Worm (Caenorhabditis elegans) whole organism, young adult: ENCODE measurements around the gene chch-3.

Experiments
- B0336.3 ChIP-seq: fragments of 200-800 bp; sonication (Bioruptor generic); IDR thresholded peaks from 2 replicates; pipeline ENCODE4 v1.3.6; 2022; ENCODE audit warnings: missing genetic modification characterization, missing compliant biosample characterization
- C17E4.6 ChIP-seq: fragments of 200-800 bp; sonication (Bioruptor generic); IDR thresholded peaks from 2 replicates; pipeline ENCODE4 v1.3.6; 2022; ENCODE audit warnings: missing genetic modification reagents, missing genetic modification characterization, missing compliant biosample characterization
- F10E7.11 ChIP-seq: sonication (generic microtip); optimal IDR thresholded peaks from 2 replicates; lab custom pipeline; 2017; ENCODE audit warnings: mild to moderate bottlenecking, missing genetic modification characterization, moderate library complexity, missing compliant biosample characterization
- F37B4.10 ChIP-seq: fragments of 200-800 bp; sonication (Bioruptor generic); IDR thresholded peaks from 2 replicates; pipeline ENCODE4 v1.3.6; 2022; ENCODE audit warnings: missing genetic modification characterization, missing compliant biosample characterization
- F39B2.1 ChIP-seq: fragments of 200-800 bp; sonication (Bioruptor generic); IDR thresholded peaks from 2 replicates; pipeline ENCODE4 v1.3.6; 2022; ENCODE audit warnings: missing genetic modification reagents, missing genetic modification characterization, missing compliant biosample characterization
- F52B5.7 ChIP-seq: sonication (generic microtip); optimal IDR thresholded peaks from 2 replicates; lab custom pipeline; 2016; ENCODE audit warnings: mild to moderate bottlenecking, missing genetic modification characterization, missing compliant biosample characterization
- F57C9.4 ChIP-seq: sonication (generic microtip); optimal IDR thresholded peaks from 2 replicates; lab custom pipeline; 2017; ENCODE audit warnings: mild to moderate bottlenecking, missing genetic modification characterization, missing compliant biosample characterization
- K12H6.12 ChIP-seq: fragments of 200-800 bp; sonication (Bioruptor generic); optimal IDR thresholded peaks from 2 replicates; lab custom pipeline; 2018; ENCODE audit warnings: mild to moderate bottlenecking, missing genetic modification characterization, missing compliant biosample characterization
- T26A5.8 ChIP-seq: sonication (generic microtip); optimal IDR thresholded peaks from 2 replicates; lab custom pipeline; 2016; ENCODE audit warnings: missing genetic modification characterization, missing compliant biosample characterization
- Y56A3A.18 ChIP-seq: fragments of 200-800 bp; sonication (Bioruptor generic); IDR thresholded peaks from 2 replicates; pipeline ENCODE4 v1.3.6; 2022; ENCODE audit warnings: missing genetic modification reagents, missing genetic modification characterization, missing compliant biosample characterization
- Y95B8A.8 ChIP-seq: fragments of 200-800 bp; sonication (Bioruptor generic); IDR thresholded peaks from 2 replicates; pipeline ENCODE4 v1.3.6; 2022; ENCODE audit warnings: missing genetic modification reagents, missing genetic modification characterization, missing compliant biosample characterization
- ZK185.1 ChIP-seq: sonication (generic microtip); optimal IDR thresholded peaks from 2 replicates; lab custom pipeline; 2016; ENCODE audit warnings: mild to moderate bottlenecking, missing genetic modification characterization, missing compliant biosample characterization; ENCODE audit not compliant: poor library complexity, severe bottlenecking
- ama-1 ChIP-seq, 3 experiments: fragments of 150-350 bp in 1 of 3; sonication (generic microtip) in 2 of 3; optimal IDR thresholded peaks; 2 replicates each; lab custom pipeline; 2014 to 2018; ENCODE audit warnings: missing biosample characterization in 2 of 3, missing genetic modification characterization in 2 of 3, missing genetic modification reagents in 2 of 3
- aptf-2 ChIP-seq: fragments of 200-800 bp; sonication (Bioruptor generic); conservative IDR thresholded peaks from 2 replicates; pipeline ENCODE4 v1.3.6; 2022; ENCODE audit warnings: missing genetic modification reagents, missing genetic modification characterization, missing compliant biosample characterization
- attf-5 ChIP-seq: fragments of 200-800 bp; sonication (Bioruptor generic); optimal IDR thresholded peaks from 2 replicates; lab custom pipeline; 2018; ENCODE audit warnings: mild to moderate bottlenecking, missing genetic modification characterization, missing compliant biosample characterization
- attf-6 ChIP-seq: fragments of 200-800 bp; sonication (Bioruptor generic); IDR thresholded peaks from 2 replicates; pipeline ENCODE4 v1.3.6; 2022; ENCODE audit warnings: missing genetic modification reagents, missing genetic modification characterization, missing compliant biosample characterization
- bed-1 ChIP-seq: fragments of 200-800 bp; sonication (Bioruptor generic); IDR thresholded peaks from 2 replicates; pipeline ENCODE4 v1.3.6; 2022; ENCODE audit warnings: missing genetic modification reagents, missing genetic modification characterization, missing compliant biosample characterization
- cebp-1 ChIP-seq, 2 experiments: fragments of 200-800 bp in 1 of 2; sonication (Bioruptor generic) in 1 of 2; sonication (generic microtip) in 1 of 2; IDR thresholded peaks in 1 of 2; optimal IDR thresholded peaks in 1 of 2; 2 replicates each; pipeline versions ENCODE4 v1.3.6 to Lab custom; 2017 to 2022; ENCODE audit warnings: missing compliant biosample characterization in 2 of 2, missing genetic modification characterization in 2 of 2, mild to moderate bottlenecking in 1 of 2, missing genetic modification reagents in 1 of 2, moderate library complexity in 1 of 2
- ceh-27 ChIP-seq: fragments of 200-800 bp; sonication (Bioruptor generic); optimal IDR thresholded peaks from 2 replicates; lab custom pipeline; 2018; ENCODE audit warnings: mild to moderate bottlenecking, missing genetic modification characterization, moderate library complexity, missing compliant biosample characterization
- dpff-1 ChIP-seq: sonication (generic microtip); optimal IDR thresholded peaks from 2 replicates; lab custom pipeline; 2017; ENCODE audit warnings: mild to moderate bottlenecking, missing genetic modification characterization, missing compliant biosample characterization
- ekl-4 ChIP-seq: fragments of 200-800 bp; sonication (Bioruptor generic); IDR thresholded peaks from 2 replicates; pipeline ENCODE4 v1.3.6; 2022; ENCODE audit warnings: missing genetic modification reagents, missing genetic modification characterization, missing compliant biosample characterization
- him-1 ChIP-seq: sonication (generic microtip); optimal IDR thresholded peaks from 2 replicates; lab custom pipeline; 2016; ENCODE audit warnings: missing genotype, missing genetic modification reagents, missing genetic modification characterization, missing compliant biosample characterization
- hmg-20 ChIP-seq: fragments of 200-800 bp; sonication (Bioruptor generic); IDR thresholded peaks from 2 replicates; pipeline ENCODE4 v1.3.6; 2022; ENCODE audit warnings: missing genetic modification reagents, missing genetic modification characterization, missing compliant biosample characterization
- lag-1 ChIP-seq: fragments of 200-800 bp; sonication (Bioruptor generic); IDR thresholded peaks from 2 replicates; pipeline ENCODE4 v1.3.6; 2022; ENCODE audit warnings: missing genetic modification reagents, missing genetic modification characterization, missing compliant biosample characterization
- lsy-27 ChIP-seq: sonication (generic microtip); optimal IDR thresholded peaks from 2 replicates; lab custom pipeline; 2017; ENCODE audit warnings: missing genetic modification characterization, mild to moderate bottlenecking, missing compliant biosample characterization, antibody characterized with exemption, missing genotype, borderline replicate concordance; ENCODE audit not compliant: insufficient read depth
- madf-6 ChIP-seq: fragments of 200-800 bp; sonication (Bioruptor generic); IDR thresholded peaks from 2 replicates; pipeline ENCODE4 v1.3.6; 2022; ENCODE audit warnings: missing genetic modification reagents, missing genetic modification characterization, missing compliant biosample characterization
- mxl-1 ChIP-seq: sonication (generic microtip); optimal IDR thresholded peaks from 2 replicates; lab custom pipeline; 2016; ENCODE audit warnings: missing genetic modification characterization, missing compliant biosample characterization
- nhr-179 ChIP-seq: sonication (generic microtip); optimal IDR thresholded peaks from 2 replicates; lab custom pipeline; 2016; ENCODE audit warnings: mild to moderate bottlenecking, missing genetic modification characterization, missing compliant biosample characterization
- nhr-90 ChIP-seq: sonication (generic microtip); optimal IDR thresholded peaks from 2 replicates; lab custom pipeline; 2016; ENCODE audit warnings: missing genotype, mild to moderate bottlenecking, missing genetic modification characterization, missing compliant biosample characterization
- pha-4 ChIP-seq: fragments of 150-350 bp; sonication (generic microtip); optimal IDR thresholded peaks from 2 replicates; lab custom pipeline; 2014; ENCODE audit warnings: missing biosample characterization, missing genetic modification reagents, missing genetic modification characterization
- rpc-1 ChIP-seq, 2 experiments: fragments of 150-350 bp in 1 of 2; sonication (generic microtip) in 1 of 2; optimal IDR thresholded peaks; 2 replicates each; lab custom pipeline; 2014 to 2018; ENCODE audit warnings: missing biosample characterization in 1 of 2, missing genetic modification characterization in 1 of 2, missing genetic modification reagents in 1 of 2, missing genotype in 1 of 2
- snpc-1.1 ChIP-seq: sonication (generic microtip); optimal IDR thresholded peaks from 2 replicates; lab custom pipeline; 2017; ENCODE audit warnings: missing genetic modification characterization, mild to moderate bottlenecking, missing compliant biosample characterization, antibody characterized with exemption, moderate library complexity, missing genotype, missing genetic modification reagents; ENCODE audit not compliant: insufficient read depth
- snpc-4 ChIP-seq, 5 experiments: fragments of 150-350 bp in 1 of 5; sonication (generic microtip) in 4 of 5; optimal IDR thresholded peaks; 2 replicates each; lab custom pipeline; 2014 to 2018; ENCODE audit warnings: missing genetic modification characterization in 5 of 5, missing biosample characterization in 3 of 5, antibody characterized with exemption in 2 of 5, mild to moderate bottlenecking in 2 of 5, missing compliant biosample characterization in 2 of 5, missing genotype in 2 of 5, moderate library complexity in 2 of 5, missing genetic modification reagents in 1 of 5
- tbx-9 ChIP-seq: sonication (generic microtip); optimal IDR thresholded peaks from 2 replicates; lab custom pipeline; 2016; ENCODE audit warnings: borderline replicate concordance, missing genetic modification characterization, inconsistent platforms, missing compliant biosample characterization
- unc-62 ChIP-seq: fragments of 150-350 bp; optimal IDR thresholded peaks from 2 replicates; lab custom pipeline; 2014; ENCODE audit warnings: missing biosample characterization, missing genetic modification reagents, missing genetic modification characterization
- xnd-1 ChIP-seq: sonication (generic microtip); optimal IDR thresholded peaks from 2 replicates; lab custom pipeline; 2016; ENCODE audit warnings: missing genotype, missing genetic modification reagents, missing genetic modification characterization, missing compliant biosample characterization
- ztf-18 ChIP-seq: sonication (generic microtip); optimal IDR thresholded peaks from 2 replicates; lab custom pipeline; 2016; ENCODE audit warnings: missing genotype, mild to moderate bottlenecking, missing genetic modification characterization, missing compliant biosample characterization
- ztf-25 ChIP-seq: fragments of 200-800 bp; sonication (Bioruptor generic); IDR thresholded peaks from 2 replicates; pipeline ENCODE4 v1.3.6; 2022; ENCODE audit warnings: missing genetic modification reagents, missing genetic modification characterization, missing compliant biosample characterization
- ztf-26 ChIP-seq: sonication (generic microtip); optimal IDR thresholded peaks from 2 replicates; lab custom pipeline; 2017; ENCODE audit warnings: missing genetic modification characterization, missing compliant biosample characterization
- ztf-28 ChIP-seq: fragments of 200-800 bp; sonication (Bioruptor generic); IDR thresholded peaks from 2 replicates; pipeline ENCODE4 v1.3.6; 2022; ENCODE audit warnings: missing genetic modification reagents, missing genetic modification characterization, missing compliant biosample characterization

chch-3 gene

DNA sequence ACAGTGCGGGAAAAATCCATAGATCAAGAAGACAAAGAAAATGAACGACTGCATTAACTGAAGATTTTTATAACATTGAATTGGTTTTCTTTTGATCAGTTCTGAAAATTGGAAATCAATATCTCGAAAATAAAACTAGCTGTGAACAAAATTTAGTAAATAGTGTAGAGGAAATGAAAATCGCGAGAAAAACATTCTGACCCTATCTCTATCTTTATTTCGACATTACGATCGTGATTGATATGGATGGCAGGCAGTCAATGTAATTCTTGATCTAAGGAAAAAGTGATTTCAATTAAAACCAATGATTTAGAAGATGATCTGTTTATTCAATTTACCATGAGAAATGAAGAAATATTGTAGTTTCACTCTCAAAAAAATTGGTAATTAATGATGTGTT is 19.2 kb downstream of the chch-3 start, which contains the start of gene kin-16:
kin-16 (minus strand) TSS at position 101 of the 400 bp plus-strand sequence.
- TF ChIP-seq unc-62 (GFP tag; lab: Kevin White, UChicago) (no peak), snpc-1.1 (no peak), F57C9.4 (tag; lab: Kevin White, UChicago) (no peak), rpc-1 (optimal IDR thresholded peaks at IDR 0.05; lab: Kevin White, UChicago) (no peak), rpc-1 (tag; optimal IDR thresholded peaks at IDR 0.05; lab: Kevin White, UChicago) (no peak), xnd-1 (tag; lab: Kevin White, UChicago) (no peak), him-1 (tag; lab: Kevin White, UChicago) (no peak), bed-1 (GFP tag; lab: Robert Waterston, UW) (no peak), lsy-27 (tag; lab: Kevin White, UChicago) (no peak), cebp-1 (GFP tag; IDR thresholded peaks at IDR 0.05; lab: Robert Waterston, UW) (no peak), cebp-1 (tag; optimal IDR thresholded peaks at IDR 0.05; lab: Kevin White, UChicago) (no peak), madf-6 (GFP tag; lab: Robert Waterston, UW) (no peak), mxl-1 (no peak), nhr-179 (tag; lab: Kevin White, UChicago) (no peak), ama-1 (optimal IDR thresholded peaks at IDR 0.05; lab: Kevin White, UChicago) (no peak), ama-1 (GFP tag; optimal IDR thresholded peaks at IDR 0.05; lab: Kevin White, UChicago) (no peak), ztf-18 (tag; lab: Kevin White, UChicago) (no peak), lag-1 (GFP tag; lab: Robert Waterston, UW) (no peak), tbx-9 (no peak)

DNA sequence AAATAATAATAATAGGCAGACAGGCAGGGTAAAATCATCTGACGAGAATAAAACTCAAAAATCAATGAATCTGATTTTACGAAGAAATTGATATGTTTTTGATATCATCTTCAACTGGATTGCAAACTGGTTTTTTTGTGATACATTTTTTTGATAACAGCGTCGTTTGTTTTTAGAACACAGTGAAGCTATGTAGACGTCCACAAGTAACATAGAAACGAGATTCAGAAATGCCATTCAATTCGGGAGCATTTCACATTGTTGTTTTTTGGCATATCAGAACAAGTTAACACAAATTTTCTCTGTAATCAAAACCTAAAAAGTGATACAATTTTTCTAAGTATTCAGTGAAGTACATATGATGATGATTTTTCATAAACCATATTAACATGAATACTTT is 21.4 kb downstream of the chch-3 start, which contains the start of gene chil-13:
chil-13 (minus strand) TSS at position 101 of the 400 bp plus-strand sequence.
- no peak for TF ChIP-seq dpff-1
- no peak for TF ChIP-seq ZK185.1 (tag; lab: Kevin White, UChicago)
- TF ChIP-seq pha-4 (tag; lab: Kevin White, UChicago) = no peak
- TF ChIP-seq Y95B8A.8 (GFP tag; lab: Robert Waterston, UW) = no peak
- no peak for TF ChIP-seq attf-5 (GFP tag; lab: Kevin White, UChicago)
- TF ChIP-seq xnd-1 (tag; lab: Kevin White, UChicago) = no peak
- TF ChIP-seq ceh-27 (GFP tag; lab: Kevin White, UChicago) = no peak
- TF ChIP-seq, all 124 proteins: peak for 0

DNA sequence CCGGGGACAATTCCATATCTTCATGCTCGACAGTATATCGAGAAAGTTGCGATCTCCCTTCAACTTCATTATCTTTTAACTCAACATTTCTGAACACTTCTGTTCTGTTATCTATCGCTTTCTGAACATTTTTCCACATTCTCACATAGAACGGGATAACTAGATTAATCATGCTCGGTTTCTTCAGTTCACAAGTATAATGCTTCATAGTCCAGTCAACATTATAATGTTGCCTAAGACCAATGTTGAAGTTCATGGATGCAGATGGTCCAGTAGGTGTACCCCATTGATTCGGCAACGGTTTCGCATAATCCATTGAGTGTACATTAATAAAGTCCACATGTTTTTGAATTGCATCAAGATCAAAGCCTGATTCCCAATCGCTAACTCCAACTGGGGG is 22.0 kb downstream of the chch-3 start:
- TF ChIP-seq attf-6 (GFP tag; lab: Robert Waterston, UW) = no peak
- TF ChIP-seq B0336.3 = no peak
- no peak for TF ChIP-seq lag-1 (GFP tag; lab: Robert Waterston, UW)
- TF ChIP-seq ztf-25 (GFP tag; lab: Robert Waterston, UW) = no peak
- no peak for TF ChIP-seq snpc-4 (GFP tag; optimal IDR thresholded peaks at IDR 0.05; lab: Kevin White, UChicago)
- TF ChIP-seq snpc-4 (tag; optimal IDR thresholded peaks at IDR 0.05; lab: Kevin White, UChicago) = no peak
- TF ChIP-seq F10E7.11 = no peak
- TF ChIP-seq ztf-26 = no peak
- no peak for TF ChIP-seq ztf-28 (GFP tag; lab: Robert Waterston, UW)
- TF ChIP-seq F37B4.10 = no peak
- TF ChIP-seq ekl-4 (GFP tag; lab: Robert Waterston, UW) = no peak
- no peak for TF ChIP-seq C17E4.6 (GFP tag; lab: Robert Waterston, UW)
- TF ChIP-seq T26A5.8 = no peak
- no peak for TF ChIP-seq F52B5.7 (tag; lab: Kevin White, UChicago)
- TF ChIP-seq K12H6.12 = no peak
- no peak for TF ChIP-seq Y56A3A.18
- no peak for TF ChIP-seq aptf-2 (GFP tag; lab: Robert Waterston, UW)
- no peak for TF ChIP-seq hmg-20
- TF ChIP-seq nhr-90 = no peak
- TF ChIP-seq F39B2.1 (GFP tag; lab: Robert Waterston, UW) = no peak
